Fruit fly (Drosophila melanogaster) whole organism, adult: Measurements from ENCODE around the gene CG17996.

ENCODE experiments used
- CG11617 ChIP-seq: fragments of 200-800 bp; sonication (Bioruptor generic); optimal IDR thresholded peaks from 2 replicates; lab custom pipeline; 2017; ENCODE audit warnings: mild to moderate bottlenecking, missing biosample characterization, missing genetic modification reagents, missing genetic modification characterization
- CG5204 ChIP-seq: fragments of 200-800 bp; sonication (Bioruptor generic); optimal IDR thresholded peaks from 2 replicates; lab custom pipeline; 2016; ENCODE audit warnings: missing biosample characterization, missing genetic modification characterization
- CG7045 ChIP-seq: fragments of 200-800 bp; sonication (Bioruptor generic); optimal IDR thresholded peaks from 2 replicates; lab custom pipeline; 2017; ENCODE audit warnings: missing biosample characterization, mild to moderate bottlenecking, missing genetic modification characterization
- Clk ChIP-seq: fragments of 200-800 bp; sonication (Bioruptor generic); optimal IDR thresholded peaks from 2 replicates; lab custom pipeline; 2017; ENCODE audit warnings: missing biosample characterization, missing genetic modification characterization
- Crg-1 ChIP-seq: fragments of 200-800 bp; sonication (Bioruptor generic); optimal IDR thresholded peaks from 2 replicates; lab custom pipeline; 2016; ENCODE audit warnings: missing biosample characterization, missing genetic modification characterization
- Hr96 ChIP-seq: fragments of 200-800 bp; sonication (Bioruptor generic); optimal IDR thresholded peaks from 2 replicates; lab custom pipeline; 2016; ENCODE audit warnings: missing biosample characterization, missing genetic modification characterization
- ovo ChIP-seq: fragments of 200-800 bp; sonication (Bioruptor generic); optimal IDR thresholded peaks from 2 replicates; lab custom pipeline; 2016; ENCODE audit warnings: missing biosample characterization, missing genetic modification characterization

- no peak for TF ChIP-seq Clk (GFP tag; lab: Kevin White, UChicago)
- TF ChIP-seq CG5204 (GFP tag; lab: Kevin White, UChicago): no peak
- TF ChIP-seq Crg-1 (GFP tag; lab: Kevin White, UChicago): no peak
- no peak for TF ChIP-seq Hr96 (GFP tag; lab: Kevin White, UChicago)
- TF ChIP-seq ovo (GFP tag; lab: Kevin White, UChicago): no peak
- no peak for TF ChIP-seq CG11617 (GFP tag; lab: Kevin White, UChicago)
- TF ChIP-seq CG7045: no peak
Measured at dm6 chr2L:16754074-16754473, 23.2 kb upstream of the CG17996 start, which contains the start of gene yellow-b.
